Worm (Caenorhabditis elegans) whole organism, L4 larva: Measurements from ENCODE around the gene rpoa-49.

Experiments
- F44E2.7 ChIP-seq: fragments of 200-800 bp; sonication (Bioruptor generic); IDR thresholded peaks from 2 replicates; pipeline ENCODE4 v2.1.2; 2022; ENCODE audit warnings: missing genetic modification characterization, missing compliant biosample characterization
- F49E8.2 ChIP-seq: sonication (generic microtip); optimal IDR thresholded peaks from 2 replicates; lab custom pipeline; 2016; ENCODE audit warnings: missing compliant biosample characterization, mild to moderate bottlenecking, missing genetic modification characterization, borderline replicate concordance
- T20F7.1 ChIP-seq: fragments of 200-800 bp; sonication (Bioruptor generic); optimal IDR thresholded peaks from 2 replicates; lab custom pipeline; 2018; ENCODE audit warnings: mild to moderate bottlenecking, missing genetic modification characterization, missing compliant biosample characterization
- Y48G9A.11 ChIP-seq: fragments of 200-800 bp; sonication (Bioruptor generic); IDR thresholded peaks from 2 replicates; pipeline ENCODE4 v1.3.6; 2022; ENCODE audit warnings: missing genetic modification reagents, missing genetic modification characterization, missing compliant biosample characterization
- ZK337.2 ChIP-seq: fragments of 200-800 bp; sonication (Bioruptor generic); IDR thresholded peaks from 2 replicates; pipeline ENCODE4 v1.3.6; 2022; ENCODE audit warnings: missing genetic modification reagents, missing genetic modification characterization, missing compliant biosample characterization
- ceh-62 ChIP-seq: sonication (generic microtip); optimal IDR thresholded peaks from 2 replicates; lab custom pipeline; 2017; ENCODE audit warnings: missing biosample characterization, missing genetic modification characterization
- cey-2 ChIP-seq: sonication (generic microtip); optimal IDR thresholded peaks from 3 replicates; lab custom pipeline; 2017; ENCODE audit warnings: missing genetic modification characterization, mild to moderate bottlenecking, missing compliant biosample characterization, antibody characterized with exemption, borderline replicate concordance; ENCODE audit not compliant: insufficient read depth
- daf-16 ChIP-seq, 3 experiments: sonication (generic microtip); optimal IDR thresholded peaks; 2 replicates each; lab custom pipeline; 2016 to 2017; ENCODE audit warnings: missing genetic modification characterization in 3 of 3, missing genetic modification reagents in 3 of 3, mild to moderate bottlenecking in 2 of 3, missing compliant biosample characterization in 2 of 3, missing biosample characterization in 1 of 3, moderate library complexity in 1 of 3
- dmd-6 ChIP-seq: fragments of 200-800 bp; sonication (Bioruptor generic); IDR thresholded peaks from 2 replicates; pipeline ENCODE4 v1.3.6; 2022; ENCODE audit warnings: missing genetic modification reagents, missing genetic modification characterization, missing compliant biosample characterization
- dpl-1 ChIP-seq: fragments of 150-350 bp; optimal IDR thresholded peaks from 2 replicates; lab custom pipeline; 2014; ENCODE audit warnings: missing biosample characterization, missing genetic modification reagents, missing genetic modification characterization
- dve-1 ChIP-seq: sonication (generic microtip); optimal IDR thresholded peaks from 2 replicates; lab custom pipeline; 2017; ENCODE audit warnings: antibody characterized with exemption, mild to moderate bottlenecking, missing genetic modification characterization, missing compliant biosample characterization; ENCODE audit not compliant: insufficient read depth
- egl-43 ChIP-seq: fragments of 200-800 bp; sonication (Bioruptor generic); IDR thresholded peaks from 2 replicates; pipeline ENCODE4 v1.3.6; 2022; ENCODE audit warnings: missing genetic modification reagents, missing genetic modification characterization, missing compliant biosample characterization
- fos-1 ChIP-seq: fragments of 150-350 bp; optimal IDR thresholded peaks from 2 replicates; lab custom pipeline; 2014; ENCODE audit warnings: missing biosample characterization, missing genetic modification characterization
- hlh-11 ChIP-seq: fragments of 200-800 bp; sonication (Bioruptor generic); optimal IDR thresholded peaks from 2 replicates; lab custom pipeline; 2018; ENCODE audit warnings: mild to moderate bottlenecking, missing genetic modification characterization, missing compliant biosample characterization
- hlh-30 ChIP-seq: sonication (generic microtip); optimal IDR thresholded peaks from 2 replicates; lab custom pipeline; 2017; ENCODE audit warnings: antibody characterized with exemption, mild to moderate bottlenecking, missing genetic modification characterization, missing compliant biosample characterization; ENCODE audit not compliant: insufficient read depth
- lim-7 ChIP-seq: fragments of 200-800 bp; sonication (Bioruptor generic); IDR thresholded peaks from 2 replicates; pipeline ENCODE4 v1.3.6; 2022; ENCODE audit warnings: missing genetic modification characterization, missing compliant biosample characterization
- lin-29 ChIP-seq: fragments of 200-800 bp; sonication (Bioruptor generic); IDR thresholded peaks from 2 replicates; pipeline ENCODE4 v1.3.6; 2022; ENCODE audit warnings: missing genetic modification reagents, missing genetic modification characterization, missing compliant biosample characterization
- lin-38 ChIP-seq: fragments of 200-800 bp; sonication (Bioruptor generic); IDR thresholded peaks from 2 replicates; pipeline ENCODE4 v1.3.6; 2022; ENCODE audit warnings: missing genetic modification reagents, missing genetic modification characterization, missing compliant biosample characterization
- lir-3 ChIP-seq: sonication (generic microtip); optimal IDR thresholded peaks from 2 replicates; lab custom pipeline; 2016; ENCODE audit warnings: mild to moderate bottlenecking, missing genetic modification characterization, missing compliant biosample characterization
- madf-5 ChIP-seq, 2 experiments: fragments of 200-800 bp; sonication (Bioruptor generic); IDR thresholded peaks; 2 replicates each; pipeline ENCODE4 v1.3.6; 2022; ENCODE audit warnings: missing compliant biosample characterization in 2 of 2, missing genetic modification characterization in 2 of 2
- mes-2 ChIP-seq: sonication (generic microtip); optimal IDR thresholded peaks from 2 replicates; lab custom pipeline; 2016; ENCODE audit warnings: missing genotype, mild to moderate bottlenecking, missing genetic modification characterization, missing compliant biosample characterization; ENCODE audit not compliant: poor library complexity, severe bottlenecking
- mxl-2 ChIP-seq: fragments of 200-800 bp; sonication (Bioruptor generic); conservative IDR thresholded peaks from 2 replicates; pipeline ENCODE4 v1.3.6; 2022; ENCODE audit warnings: missing genetic modification reagents, missing genetic modification characterization, missing compliant biosample characterization
- nhr-28 ChIP-seq: fragments of 150-350 bp; optimal IDR thresholded peaks from 2 replicates; lab custom pipeline; 2014; ENCODE audit warnings: missing biosample characterization, missing genetic modification characterization
- nhr-42 ChIP-seq: fragments of 200-800 bp; sonication (Bioruptor generic); IDR thresholded peaks from 2 replicates; pipeline ENCODE4 v1.3.6; 2022; ENCODE audit warnings: missing genetic modification characterization, missing compliant biosample characterization
- nhr-6 ChIP-seq: fragments of 150-350 bp; optimal IDR thresholded peaks from 2 replicates; lab custom pipeline; 2014; ENCODE audit warnings: missing biosample characterization, missing genetic modification characterization
- nhr-77 ChIP-seq: fragments of 150-350 bp; optimal IDR thresholded peaks from 2 replicates; lab custom pipeline; 2014; ENCODE audit warnings: missing biosample characterization, missing genetic modification characterization
- pha-4 ChIP-seq, 2 experiments: fragments of 150-350 bp in 1 of 2; fragments of 200-800 bp in 1 of 2; sonication (Bioruptor generic) in 1 of 2; IDR thresholded peaks in 1 of 2; optimal IDR thresholded peaks in 1 of 2; 2 replicates each; pipeline versions ENCODE4 v1.3.6 to Lab custom; 2014 to 2022; ENCODE audit warnings: missing genetic modification characterization in 2 of 2, missing genetic modification reagents in 2 of 2, missing biosample characterization in 1 of 2, missing compliant biosample characterization in 1 of 2
- pqm-1 ChIP-seq: sonication (generic microtip); optimal IDR thresholded peaks from 2 replicates; lab custom pipeline; 2017; ENCODE audit warnings: missing biosample characterization, missing genetic modification characterization
- rbr-2 ChIP-seq: sonication (generic microtip); optimal IDR thresholded peaks from 2 replicates; lab custom pipeline; 2016; ENCODE audit warnings: missing genotype, missing genetic modification characterization, missing compliant biosample characterization
- saeg-2 ChIP-seq: fragments of 200-800 bp; sonication (Bioruptor generic); IDR thresholded peaks from 2 replicates; pipeline ENCODE4 v1.3.6; 2022; ENCODE audit warnings: missing genetic modification reagents, missing genetic modification characterization, missing compliant biosample characterization
- set-16 ChIP-seq: fragments of 200-800 bp; sonication (Bioruptor generic); IDR thresholded peaks from 2 replicates; pipeline ENCODE4 v1.3.6; 2022; ENCODE audit warnings: missing genetic modification reagents, missing genetic modification characterization, missing compliant biosample characterization
- skn-1 ChIP-seq: fragments of 150-350 bp; optimal IDR thresholded peaks from 2 replicates; lab custom pipeline; 2014; ENCODE audit warnings: missing biosample characterization, missing genetic modification characterization
- tra-1 ChIP-seq: fragments of 200-800 bp; sonication (Bioruptor generic); IDR thresholded peaks from 2 replicates; pipeline ENCODE4 v1.3.6; 2022; ENCODE audit warnings: missing genetic modification reagents, missing genetic modification characterization, missing compliant biosample characterization
- unc-62 ChIP-seq, 3 experiments: fragments of 150-350 bp in 1 of 3; sonication (generic microtip); optimal IDR thresholded peaks in 2 of 3; peaks in 1 of 3; 1 replicate in 1 of 3; 2 replicates in 2 of 3; lab custom pipeline; 2014 to 2017; ENCODE audit warnings: missing biosample characterization in 3 of 3, missing genetic modification characterization in 3 of 3, missing genetic modification reagents in 3 of 3, missing genotype in 1 of 3

rpoa-49 gene

DNA sequence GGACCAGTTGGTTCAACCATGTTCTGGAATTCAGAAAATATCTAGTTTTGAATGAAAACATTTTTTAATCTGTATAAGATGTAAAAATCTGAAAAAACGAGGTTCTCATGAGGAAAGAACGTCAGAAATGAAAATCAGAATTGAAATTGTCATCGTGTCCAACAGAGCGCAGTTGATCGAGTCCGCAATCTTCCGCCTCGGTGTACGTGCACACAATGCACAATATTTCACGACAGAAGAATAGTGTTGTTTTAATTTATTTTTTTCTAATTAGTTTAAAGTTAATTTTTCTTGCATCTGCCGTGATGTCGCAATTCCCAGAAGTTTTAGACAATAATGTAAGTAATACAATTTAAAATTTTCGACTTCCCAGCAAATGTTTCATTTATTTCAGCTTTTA is 1.2 kb upstream of the rpoa-49 start, which contains the start of gene nfyc-1 (continued):
- TF ChIP-seq ZK337.2 (GFP tag; lab: Robert Waterston, UW) = no peak
- TF ChIP-seq T20F7.1 (GFP tag; lab: Kevin White, UChicago) = peak; percentile 63
- TF ChIP-seq hlh-30 (tag; lab: Kevin White, UChicago) = peak; percentile 34
- TF ChIP-seq nhr-28 (tag; lab: Kevin White, UChicago) = peak; percentile 51
- TF ChIP-seq nhr-42 (GFP tag; lab: Robert Waterston, UW) = no peak
- TF ChIP-seq lim-7 = no peak
- TF ChIP-seq skn-1 = no peak
- no peak for TF ChIP-seq set-16 (GFP tag; lab: Robert Waterston, UW)

DNA sequence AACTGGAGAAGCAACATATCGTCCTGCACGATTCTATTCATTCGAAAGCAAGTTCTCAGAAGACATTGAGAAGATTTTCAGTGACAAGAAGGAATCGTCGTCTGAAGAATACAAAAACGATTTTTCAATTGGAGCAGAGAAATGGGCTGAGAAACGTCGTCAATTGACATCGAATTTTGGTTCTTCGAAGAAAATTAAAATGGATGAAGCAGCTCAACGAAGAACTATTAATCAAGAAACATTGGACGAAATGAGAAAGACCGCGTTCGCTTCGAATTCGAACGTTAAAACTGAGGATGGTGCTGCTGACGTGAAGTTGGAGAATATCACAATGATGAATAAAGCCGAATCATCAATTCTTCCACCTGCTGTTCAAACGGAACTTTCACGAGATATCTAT is 1.3 kb downstream of the rpoa-49 start, which contains the start of gene rpt-4:
Gene rpt-4, minus strand, starts transcription at position 101 of the 400 bp plus-strand sequence.
- TF ChIP-seq mxl-2 (GFP tag; lab: Robert Waterston, UW) (no peak), nhr-6 (tag; lab: Kevin White, UChicago) (no peak)

DNA sequence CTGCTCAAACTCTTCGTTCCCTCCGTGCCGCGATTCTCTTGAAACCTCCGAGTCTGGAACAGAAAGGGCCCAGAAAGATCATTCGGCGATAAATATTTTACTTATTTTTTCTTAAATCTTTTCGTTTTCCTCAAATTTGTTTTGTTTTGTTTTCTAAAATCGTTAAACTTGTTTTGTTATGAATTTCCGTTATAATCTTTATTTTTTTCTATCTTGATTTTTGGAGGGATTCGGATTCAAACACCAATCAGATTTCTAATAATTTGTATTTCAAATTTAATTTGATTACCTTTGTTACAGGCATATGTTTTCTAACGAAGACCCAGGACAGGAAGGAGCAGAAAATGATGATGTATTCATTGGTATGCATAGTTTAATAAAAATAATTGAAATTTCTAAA is 2.4 kb downstream of the rpoa-49 start, which contains the start of gene C23H3.5:
Gene C23H3.5, plus strand, starts transcription at position 301 of the 400 bp plus-strand sequence.
- TF ChIP-seq tra-1 (GFP tag; lab: Robert Waterston, UW) (no peak), F49E8.2 (no peak), hlh-30 (tag; lab: Kevin White, UChicago) (no peak), lin-38 (GFP tag; lab: Robert Waterston, UW) (no peak), fos-1 (tag; lab: Kevin White, UChicago) (no peak), rbr-2 (tag; lab: Kevin White, UChicago) (no peak), saeg-2 (GFP tag; lab: Robert Waterston, UW) (no peak), dpl-1 (no peak), lir-3 (tag; lab: Kevin White, UChicago) (no peak), F44E2.7 (GFP tag; lab: Robert Waterston, UW) (no peak), pqm-1 (tag; lab: Kevin White, UChicago) (no peak), set-16 (GFP tag; lab: Robert Waterston, UW) (no peak), madf-5 (GFP tag; IDR thresholded peaks at IDR 0.05; lab: Robert Waterston, UW) (no peak), Y48G9A.11 (GFP tag; lab: Robert Waterston, UW) (no peak), cey-2 (tag; lab: Kevin White, UChicago) (no peak)

DNA sequence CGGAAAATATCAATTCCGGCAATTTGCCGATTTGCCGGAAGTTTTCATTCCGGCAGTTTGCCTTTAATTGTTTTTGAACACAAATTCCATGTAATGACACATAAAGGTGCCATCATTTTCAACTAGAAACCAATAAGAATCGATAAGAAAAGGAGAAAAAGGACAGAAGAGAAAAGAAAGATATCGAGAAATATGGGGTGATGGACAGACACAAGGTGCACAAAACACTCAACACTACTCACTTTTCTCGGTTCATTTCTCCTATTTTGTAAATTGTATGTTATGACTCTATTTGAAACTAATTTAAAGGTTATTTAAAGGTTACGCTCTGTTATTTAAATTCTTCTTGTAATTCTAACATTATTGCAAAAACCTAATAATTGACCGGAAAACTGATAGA is 6.0 kb downstream of the rpoa-49 start:
- 0 out of 4 replicates have a peak, but pooled peaks of 1 of the 2 experiments have one; percentile 46 for TF ChIP-seq madf-5 (GFP tag; IDR thresholded peaks at IDR 0.05; lab: Robert Waterston, UW)
- no peak for TF ChIP-seq pha-4 (GFP tag; IDR thresholded peaks at IDR 0.05; lab: Robert Waterston, UW)
- no peak for TF ChIP-seq pha-4 (tag; optimal IDR thresholded peaks at IDR 0.05; lab: Kevin White, UChicago)
- peak; percentile 53 for TF ChIP-seq hlh-11 (tag; lab: Kevin White, UChicago)
- peak; percentile 53 for TF ChIP-seq nhr-77 (tag; lab: Kevin White, UChicago)
- peak; percentile 42 for TF ChIP-seq pqm-1 (tag; lab: Kevin White, UChicago)
- TF ChIP-seq dmd-6 (GFP tag; lab: Robert Waterston, UW) = peak; percentile 25; the same call in 1 of the 2 replicates
- TF ChIP-seq nhr-28 (tag; lab: Kevin White, UChicago) = peak; percentile 76
- peak; percentile 45 for TF ChIP-seq dve-1 (tag; lab: Kevin White, UChicago)
- peak; percentile 1 for TF ChIP-seq mes-2 (tag; lab: Kevin White, UChicago)
- TF ChIP-seq ceh-62 = no peak
- no peak for TF ChIP-seq egl-43 (GFP tag; lab: Robert Waterston, UW)
- TF ChIP-seq T20F7.1 (GFP tag; lab: Kevin White, UChicago) = peak; percentile 6

DNA sequence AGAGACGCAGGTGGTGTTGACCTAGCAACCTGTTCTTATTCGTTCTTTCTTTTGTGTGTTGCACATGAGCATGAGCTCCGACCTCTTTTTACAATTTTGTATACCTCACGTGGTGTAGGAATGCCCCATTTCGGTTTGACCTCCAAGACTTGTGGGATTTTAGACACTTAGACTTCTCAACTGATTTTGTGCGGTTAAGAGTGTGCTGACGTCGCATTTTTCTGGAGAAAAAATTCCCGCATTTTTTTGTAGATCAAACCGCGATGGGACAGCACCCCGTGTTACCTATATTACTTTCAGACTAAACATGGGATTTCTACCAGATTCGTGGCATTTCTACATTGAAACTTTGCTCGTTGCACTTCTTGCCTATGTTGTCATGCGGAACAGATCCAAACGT is 6.5 kb downstream of the rpoa-49 start, which contains the start of gene sptl-1:
Gene sptl-1, plus strand, starts transcription at position 301 of the 400 bp plus-strand sequence.
- TF ChIP-seq skn-1 (no peak), unc-62 (GFP tag; optimal IDR thresholded peaks at IDR 0.05 in 1 of 2; lab: Kevin White, UChicago) (no peak), unc-62 (tag; optimal IDR thresholded peaks at IDR 0.05; lab: Kevin White, UChicago) (no peak), nhr-77 (tag; lab: Kevin White, UChicago) (no peak), mes-2 (tag; lab: Kevin White, UChicago) (peak; percentile 7), daf-16 (GFP tag; optimal IDR thresholded peaks at IDR 0.05; lab: Kevin White, UChicago) (no peak), daf-16 (tag; optimal IDR thresholded peaks at IDR 0.05; lab: Kevin White, UChicago) (no peak), lin-29 (GFP tag; lab: Robert Waterston, UW) (no peak)
